Fruit fly (Drosophila melanogaster) whole organism, larva: ENCODE measurements around the gene CG13398.
A peak's percentile ranks its signal among the peaks of the same experiment; 100 is the strongest.

ENCODE experiments used
- noc ChIP-seq: fragments of 200-800 bp; sonication (Bioruptor generic); optimal IDR thresholded peaks from 3 replicates; lab custom pipeline; 2019; ENCODE audit warnings: missing biosample characterization, mild to moderate bottlenecking, missing genetic modification characterization, moderate library complexity

The CG13398 gene

dm6 chr2L:8398721-8399120, 16.3 kb downstream of the CG13398 start, which contains the start of gene CG13386:
CG13386 (plus strand) TSS chr2L:8399021.
- no peak for TF ChIP-seq noc

- TF ChIP-seq noc: no peak
These were observed 18.9 kb downstream of the CG13398 start, which contains the start of the genes Peritrophin-15a and CG13385 for dm6 chr2L:8395996-8396699. Peritrophin-15a (minus strand) TSS chr2L:8396096. CG13385 (plus strand) TSS chr2L:8396649.

dm6 chr2L:8394840-8395239, 20.2 kb downstream of the CG13398 start, which contains the start of gene Peritrophin-15b:
Peritrophin-15b (minus strand) TSS chr2L:8394940.
- TF ChIP-seq noc: no peak

dm6 chr2L:8394180-8394579, 20.9 kb downstream of the CG13398 start, which contains the start of gene lectin-29Ca:
lectin-29Ca (minus strand) TSS chr2L:8394280.
- no peak for TF ChIP-seq noc

- TF ChIP-seq noc: no peak
These were observed 21.9 kb downstream of the CG13398 start, which contains the start of gene Acp29AB for dm6 chr2L:8393122-8393521. Acp29AB (minus strand) TSS chr2L:8393222.

dm6 chr2L:8392298-8392697, 22.8 kb downstream of the CG13398 start, which contains the start of gene CG42820:
CG42820 (minus strand) TSS chr2L:8392398.
- no peak for TF ChIP-seq noc

dm6 chr2L:8389231-8389630, 25.8 kb downstream of the CG13398 start, which contains the start of gene CG42819:
CG42819 (minus strand) TSS chr2L:8389331.
- no peak for TF ChIP-seq noc

dm6 chr2L:8385849-8386248, 29.2 kb downstream of the CG13398 start:
- TF ChIP-seq noc: no peak

- no peak for TF ChIP-seq noc
These were observed 30.0 kb downstream of the CG13398 start for dm6 chr2L:8384985-8385519.

dm6 chr2L:8384108-8384601, 30.9 kb downstream of the CG13398 start, which contains the start of the genes Dad1 and CG13384:
Dad1 (minus strand) TSS chr2L:8384137.
CG13384 (plus strand) TSS chr2L:8384455.
- TF ChIP-seq noc: peak; percentile 97

- TF ChIP-seq noc: peak; percentile 69
These were observed 32.4 kb downstream of the CG13398 start, which contains the start of the genes CG13392 and Rcd4 for dm6 chr2L:8382646-8383045. CG13392 (minus strand) TSS chr2L:8382807. Rcd4 (plus strand) TSS chr2L:8382861.

- peak; percentile 70 for TF ChIP-seq noc
These were observed 33.5 kb downstream of the CG13398 start, which contains the start of gene AlaRS for dm6 chr2L:8381508-8382036. AlaRS (minus strand) TSS chr2L:8381764.

- TF ChIP-seq noc: peak; percentile 99
These were observed 38.3 kb downstream of the CG13398 start, which contains the start of the genes CG13390 and CG17294 for dm6 chr2L:8376717-8377116. CG13390 (minus strand) TSS chr2L:8376797. CG17294 (plus strand) TSS chr2L:8377035.

dm6 chr2L:8374235-8374634, 40.8 kb downstream of the CG13398 start, which contains the start of gene Wdr82:
Wdr82 (plus strand) TSS chr2L:8374461.
- no peak for TF ChIP-seq noc

dm6 chr2L:8372248-8372647, 42.8 kb downstream of the CG13398 start:
- TF ChIP-seq noc: no peak

- TF ChIP-seq noc: no peak
These were observed 43.6 kb downstream of the CG13398 start for dm6 chr2L:8371354-8371937.
